Worm (Caenorhabditis elegans): ENCODE measurements around the gene pqn-83.

The pqn-83 gene

DNA sequence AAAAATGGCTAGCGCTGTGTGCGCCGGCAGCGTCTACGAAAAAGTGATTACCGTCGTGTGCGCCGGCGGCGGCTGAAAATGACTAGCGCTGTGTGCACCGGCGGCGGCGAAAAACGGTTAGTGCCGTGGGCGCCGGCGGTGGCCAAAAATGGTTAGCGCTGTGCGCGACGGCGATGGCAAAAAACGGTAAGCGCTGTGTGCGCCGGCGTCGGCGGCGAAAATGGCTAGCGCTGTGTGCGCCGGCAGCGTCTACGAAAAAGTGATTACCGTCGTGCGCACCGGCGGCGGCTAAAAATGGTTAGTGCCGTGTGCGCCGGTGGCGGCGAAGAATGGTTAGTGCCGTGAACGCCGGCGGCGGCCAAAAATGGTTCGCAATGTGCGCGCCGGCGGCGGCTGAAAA lies 6.9 kb downstream of the pqn-83 start:
- peak; percentile 83 for TF ChIP-seq set-16 (GFP tag; IDR thresholded peaks at IDR 0.05)
- no peak for TF ChIP-seq madf-9 (GFP tag; conservative IDR thresholded peaks at IDR 0.05)
- TF ChIP-seq rbr-2 (tag; optimal IDR thresholded peaks at IDR 0.05): no peak
- TF ChIP-seq T20F7.1 (GFP tag; optimal IDR thresholded peaks at IDR 0.05): no peak
- TF ChIP-seq unc-130 (GFP tag; optimal IDR thresholded peaks at IDR 0.05): no peak

DNA sequence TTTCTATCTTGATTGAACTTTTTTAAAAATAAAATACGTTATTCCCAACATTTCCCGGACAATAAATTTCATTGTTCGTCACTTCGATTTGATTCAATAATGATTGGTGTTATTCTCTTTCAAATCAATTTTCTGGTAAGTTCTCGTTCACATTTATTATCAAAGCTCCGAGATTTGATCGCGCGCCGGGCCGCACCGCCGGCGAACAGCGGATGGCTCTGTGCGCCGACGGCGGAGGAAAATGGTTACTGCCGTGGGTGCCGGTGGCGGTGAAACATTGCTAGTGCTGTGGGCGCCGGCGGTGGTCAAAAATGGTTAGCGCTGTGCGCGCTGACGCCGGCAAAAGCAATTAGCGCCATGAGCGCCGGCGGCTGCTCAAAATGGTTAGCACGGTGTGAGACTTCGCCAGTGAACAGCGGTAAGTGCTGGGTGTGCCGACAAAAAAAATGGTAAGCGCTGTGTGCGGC lies 8.2 kb downstream of the pqn-83 start, which contains the start of gene Y39E4B.13:
TSS of gene Y39E4B.13 (plus strand) at position 51 of the 467 bp plus-strand sequence.
- no peak for TF ChIP-seq unc-39 (tag; optimal IDR thresholded peaks at IDR 0.05)
- peak; percentile 80 for TF ChIP-seq set-16 (GFP tag; IDR thresholded peaks at IDR 0.05)
- no peak for TF ChIP-seq ceh-32 (tag; optimal IDR thresholded peaks at IDR 0.05; ENCODE audit: poor library complexity)
- no peak for TF ChIP-seq skn-1 (tag; optimal IDR thresholded peaks at IDR 0.05)
- TF ChIP-seq dmd-6 (GFP tag; IDR thresholded peaks at IDR 0.05): no peak

DNA sequence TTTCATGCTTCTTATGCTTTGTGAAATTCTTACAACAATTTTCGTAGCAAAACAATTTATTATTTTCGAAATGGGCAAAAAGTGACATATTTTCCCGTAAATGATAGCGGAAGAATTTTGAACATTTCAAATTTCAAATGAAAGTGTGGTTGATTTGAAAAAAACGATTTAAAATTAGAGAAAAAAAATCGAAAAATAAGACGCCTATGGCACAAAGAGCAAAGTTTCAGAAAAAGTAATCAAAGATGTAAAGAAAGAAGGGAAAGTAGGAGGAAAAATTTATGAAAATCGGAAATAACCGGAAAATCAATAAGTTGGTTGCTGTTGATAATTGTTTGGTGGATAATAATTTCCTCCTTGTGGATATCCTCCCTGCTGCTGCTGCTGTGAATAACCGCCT lies 11.8 kb downstream of the pqn-83 start:
- peak; percentile 91 for TF ChIP-seq aha-1 (tag)
- TF ChIP-seq aly-2 (tag; optimal IDR thresholded peaks at IDR 0.05): no peak
- no peak for TF ChIP-seq spr-1 (tag; optimal IDR thresholded peaks at IDR 0.05)
- TF ChIP-seq ceh-44 (GFP tag; IDR thresholded peaks at IDR 0.05): no peak
- TF ChIP-seq mxl-3 (GFP tag; optimal IDR thresholded peaks at IDR 0.05): no peak
- TF ChIP-seq F44E2.7 (GFP tag; IDR thresholded peaks at IDR 0.05): no peak
- TF ChIP-seq daf-12 (tag; optimal IDR thresholded peaks at IDR 0.05): no peak
- TF ChIP-seq F49E8.2 (tag; optimal IDR thresholded peaks at IDR 0.05; ENCODE audit: borderline replicate concordance): no peak

DNA sequence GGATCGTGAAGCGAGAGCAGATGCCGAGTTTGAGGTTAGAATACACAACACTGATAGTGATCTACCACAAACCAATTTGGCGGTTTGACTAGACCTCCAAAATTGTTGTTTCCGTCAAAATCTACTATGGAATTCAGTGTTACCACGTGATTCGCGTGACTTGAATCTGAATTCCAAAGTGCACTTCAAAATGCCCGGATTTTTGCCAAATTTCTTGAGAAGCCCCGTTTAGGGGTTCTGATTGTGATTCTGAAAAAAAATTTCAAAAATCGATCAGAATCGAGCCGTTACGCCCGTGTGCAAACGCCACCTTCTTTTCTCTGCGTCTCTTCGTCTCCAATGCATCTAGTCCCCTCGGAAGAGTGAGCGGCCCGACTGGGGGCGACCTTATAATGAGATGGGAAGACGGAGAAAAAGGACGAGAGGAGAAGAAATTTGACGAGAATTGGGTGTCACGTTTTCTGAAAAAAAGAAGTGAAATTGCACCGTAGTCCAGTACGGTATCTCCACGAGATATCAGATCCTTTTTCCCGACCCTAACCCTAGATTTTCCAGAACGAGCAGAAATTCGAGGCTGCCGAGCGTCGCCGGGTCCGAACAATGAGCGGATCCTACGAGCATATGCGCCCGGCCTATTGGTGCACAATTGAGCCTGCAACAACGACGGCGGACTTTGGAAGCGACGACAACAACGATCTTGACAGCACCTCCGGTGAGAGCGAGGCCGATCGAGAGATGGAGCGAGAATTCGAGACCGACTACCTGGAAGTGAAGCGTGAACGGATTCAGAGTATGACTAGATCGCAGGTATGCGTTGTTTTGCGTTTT lies 27.6 kb downstream of the pqn-83 start:
- TF ChIP-seq mes-2 (tag; optimal IDR thresholded peaks at IDR 0.05; ENCODE audit: poor library complexity, severe bottlenecking): peak; percentile 30
- no peak for TF ChIP-seq hmg-1.1 (GFP tag; IDR thresholded peaks at IDR 0.05)
- TF ChIP-seq ctbp-1 (GFP tag; IDR thresholded peaks at IDR 0.05): no peak
- peak; percentile 26 for TF ChIP-seq spr-3 (GFP tag; optimal IDR thresholded peaks at IDR 0.05)
- TF ChIP-seq nhr-41 (GFP tag; IDR thresholded peaks at IDR 0.05): no peak
- TF ChIP-seq gei-8 (GFP tag; optimal IDR thresholded peaks at IDR 0.05): no peak
- peak; percentile 79 for TF ChIP-seq aha-1 (tag)
- 0 out of 2 replicates have a peak, but pooled peaks have one; percentile 55 for TF ChIP-seq dmd-9 (GFP tag; IDR thresholded peaks at IDR 0.05)
- no peak for TF ChIP-seq snpc-1.2 (GFP tag; IDR thresholded peaks at IDR 0.05)
- TF ChIP-seq hlh-11 (tag; optimal IDR thresholded peaks at IDR 0.05): peak; percentile 3
- no peak for TF ChIP-seq fos-1 (tag; optimal IDR thresholded peaks at IDR 0.05)
- no peak for TF ChIP-seq ceh-44 (GFP tag; IDR thresholded peaks at IDR 0.05)
- TF ChIP-seq mdl-1 (tag; optimal IDR thresholded peaks at IDR 0.05): no peak
- TF ChIP-seq arid-1 (GFP tag; conservative IDR thresholded peaks at IDR 0.05): no peak
- no peak for TF ChIP-seq ZK546.5 (tag; optimal IDR thresholded peaks at IDR 0.05)
- no peak for TF ChIP-seq daf-12 (tag; optimal IDR thresholded peaks at IDR 0.05)
- TF ChIP-seq spr-1 (tag; optimal IDR thresholded peaks at IDR 0.05): no peak
- TF ChIP-seq daf-16 (GFP tag; optimal IDR thresholded peaks at IDR 0.05): no peak
- TF ChIP-seq daf-16 (tag; optimal IDR thresholded peaks at IDR 0.05): peak; percentile 21
- TF ChIP-seq lsy-2 (tag; optimal IDR thresholded peaks at IDR 0.05): peak in 1 of 2 experiments; percentile 40
- peak; percentile 40; the same call in 1 of the 2 replicates for TF ChIP-seq egl-43 (GFP tag; IDR thresholded peaks at IDR 0.05)
- TF ChIP-seq pqm-1 (tag; optimal IDR thresholded peaks at IDR 0.05): no peak
- no peak for TF ChIP-seq vab-7 (GFP tag; IDR thresholded peaks at IDR 0.05)
- TF ChIP-seq pha-4 (GFP tag; IDR thresholded peaks at IDR 0.05): peak; percentile 37; the same call in 1 of the 2 replicates
- TF ChIP-seq pha-4 (tag; optimal IDR thresholded peaks at IDR 0.05): no peak
- TF ChIP-seq hlh-30 (tag; optimal IDR thresholded peaks at IDR 0.05; ENCODE audit: insufficient read depth): peak; percentile 65
- TF ChIP-seq F49E8.2 (tag; optimal IDR thresholded peaks at IDR 0.05; ENCODE audit: borderline replicate concordance): no peak
- no peak for TF ChIP-seq mxl-2 (GFP tag; conservative IDR thresholded peaks at IDR 0.05)
- no peak for TF ChIP-seq mxl-3 (GFP tag; optimal IDR thresholded peaks at IDR 0.05)
- TF ChIP-seq set-16 (GFP tag; IDR thresholded peaks at IDR 0.05): peak; percentile 82
- TF ChIP-seq T26A8.4 (GFP tag; IDR thresholded peaks at IDR 0.05): peak; percentile 49
- TF ChIP-seq F44E2.7 (GFP tag; IDR thresholded peaks at IDR 0.05): no peak
- TF ChIP-seq rbr-2 (tag; optimal IDR thresholded peaks at IDR 0.05): peak; percentile 29
- no peak for TF ChIP-seq nhr-48 (tag; optimal IDR thresholded peaks at IDR 0.05)

All from whole organism, L4 larva.